Worm (Caenorhabditis elegans) whole organism, L1 larva: ENCODE results near the gene F44G4.1.

Source experiments
- C34B4.2 ChIP-seq: sonication (generic microtip); optimal IDR thresholded peaks from 2 replicates; lab custom pipeline; 2017; ENCODE audit warnings: mild to moderate bottlenecking, missing genetic modification characterization, missing compliant biosample characterization
- alr-1 ChIP-seq: fragments of 200-800 bp; sonication (Bioruptor generic); optimal IDR thresholded peaks from 2 replicates; lab custom pipeline; 2018; ENCODE audit warnings: borderline replicate concordance, mild to moderate bottlenecking, missing genetic modification characterization, missing compliant biosample characterization
- blmp-1 ChIP-seq: fragments of 150-350 bp; optimal IDR thresholded peaks from 2 replicates; lab custom pipeline; 2014; ENCODE audit warnings: missing biosample characterization, missing genetic modification characterization
- ceh-63 ChIP-seq: fragments of 200-800 bp; sonication (Bioruptor generic); optimal IDR thresholded peaks from 2 replicates; lab custom pipeline; 2018; ENCODE audit warnings: mild to moderate bottlenecking, missing genetic modification characterization, missing compliant biosample characterization
- ceh-8 ChIP-seq: fragments of 200-800 bp; sonication (Bioruptor generic); optimal IDR thresholded peaks from 2 replicates; lab custom pipeline; 2018; ENCODE audit warnings: mild to moderate bottlenecking, missing genetic modification characterization, moderate library complexity, missing compliant biosample characterization
- ceh-82 ChIP-seq, 3 experiments: fragments of 150-350 bp in 1 of 3; sonication (generic microtip) in 2 of 3; optimal IDR thresholded peaks; 2 replicates each; lab custom pipeline; 2014 to 2017; ENCODE audit warnings: missing biosample characterization in 3 of 3, missing genetic modification characterization in 3 of 3
- ceh-88 ChIP-seq: fragments of 200-800 bp; sonication (Bioruptor generic); IDR thresholded peaks from 2 replicates; pipeline ENCODE4 v1.3.6; 2022; ENCODE audit warnings: missing genetic modification characterization, missing compliant biosample characterization
- ces-1 ChIP-seq: fragments of 150-350 bp; optimal IDR thresholded peaks from 2 replicates; lab custom pipeline; 2014; ENCODE audit warnings: missing biosample characterization, missing genetic modification reagents, missing genetic modification characterization
- dpl-1 ChIP-seq, 3 experiments: fragments of 150-350 bp in 2 of 3; sonication (generic microtip) in 1 of 3; optimal IDR thresholded peaks; 2 replicates each; lab custom pipeline; 2014 to 2017; ENCODE audit warnings: missing biosample characterization in 3 of 3, missing genetic modification characterization in 3 of 3, missing genetic modification reagents in 3 of 3
- dsc-1 ChIP-seq: sonication (generic microtip); optimal IDR thresholded peaks from 2 replicates; lab custom pipeline; 2016; ENCODE audit warnings: mild to moderate bottlenecking, missing genetic modification characterization, missing compliant biosample characterization
- egl-27 ChIP-seq, 2 experiments: fragments of 150-350 bp in 1 of 2; sonication (generic microtip); optimal IDR thresholded peaks; 3 replicates each; lab custom pipeline; 2017 to 2018; ENCODE audit warnings: missing biosample characterization in 2 of 2, missing genetic modification characterization in 2 of 2, missing genetic modification reagents in 2 of 2
- elt-2 ChIP-seq: sonication (generic microtip); optimal IDR thresholded peaks from 2 replicates; lab custom pipeline; 2016; ENCODE audit warnings: missing genetic modification characterization, mild to moderate bottlenecking, inconsistent platforms, missing compliant biosample characterization, missing genetic modification reagents
- elt-3 ChIP-seq, 6 experiments: fragments of 150-350 bp in 1 of 6; sonication (generic microtip); optimal IDR thresholded peaks; 2 replicates each; lab custom pipeline; 2017 to 2018; ENCODE audit warnings: missing biosample characterization in 6 of 6, missing genetic modification characterization in 6 of 6, inconsistent platforms in 1 of 6
- fkh-4 ChIP-seq: sonication (generic microtip); optimal IDR thresholded peaks from 2 replicates; lab custom pipeline; 2016; ENCODE audit warnings: missing compliant biosample characterization, missing genetic modification characterization, borderline replicate concordance
- fkh-8 ChIP-seq: sonication (generic microtip); optimal IDR thresholded peaks from 2 replicates; lab custom pipeline; 2016; ENCODE audit warnings: mild to moderate bottlenecking, missing genetic modification characterization, missing compliant biosample characterization
- fos-1 ChIP-seq: fragments of 150-350 bp; optimal IDR thresholded peaks from 2 replicates; lab custom pipeline; 2014; ENCODE audit warnings: missing biosample characterization, missing genetic modification characterization
- hlh-17 ChIP-seq: fragments of 200-800 bp; sonication (Bioruptor generic); optimal IDR thresholded peaks from 2 replicates; lab custom pipeline; 2018; ENCODE audit warnings: missing genetic modification characterization, mild to moderate bottlenecking, missing compliant biosample characterization, moderate library complexity, borderline replicate concordance
- hpl-2 ChIP-seq: fragments of 150-350 bp; optimal IDR thresholded peaks from 2 replicates; lab custom pipeline; 2014; ENCODE audit warnings: missing biosample characterization, missing genetic modification reagents, missing genetic modification characterization
- isw-1 ChIP-seq: fragments of 200-800 bp; sonication (Bioruptor generic); IDR thresholded peaks from 2 replicates; pipeline ENCODE4 v1.3.6; 2022; ENCODE audit warnings: missing genetic modification characterization, missing compliant biosample characterization
- jun-1 ChIP-seq: fragments of 150-350 bp; optimal IDR thresholded peaks from 2 replicates; lab custom pipeline; 2014; ENCODE audit warnings: missing biosample characterization, missing genetic modification reagents, missing genetic modification characterization
- lin-13 ChIP-seq: fragments of 150-350 bp; optimal IDR thresholded peaks from 2 replicates; lab custom pipeline; 2014; ENCODE audit warnings: missing biosample characterization, missing genetic modification reagents, missing genetic modification characterization
- lin-14 ChIP-seq: fragments of 200-800 bp; sonication (Bioruptor generic); optimal IDR thresholded peaks from 2 replicates; lab custom pipeline; 2018; ENCODE audit warnings: mild to moderate bottlenecking, missing genetic modification characterization, moderate library complexity, missing compliant biosample characterization
- lin-15B ChIP-seq: fragments of 150-350 bp; sonication (generic microtip); optimal IDR thresholded peaks from 3 replicates; lab custom pipeline; 2014; ENCODE audit warnings: missing biosample characterization, missing genetic modification characterization
- lin-35 ChIP-seq, 2 experiments: fragments of 150-350 bp; optimal IDR thresholded peaks; 2 replicates each; lab custom pipeline; 2014; ENCODE audit warnings: missing biosample characterization in 2 of 2, missing genetic modification characterization in 2 of 2, missing genetic modification reagents in 2 of 2
- lin-39 ChIP-seq: fragments of 150-350 bp; optimal IDR thresholded peaks from 2 replicates; lab custom pipeline; 2014; ENCODE audit warnings: missing biosample characterization, missing genetic modification reagents, missing genetic modification characterization
- lir-3 ChIP-seq: sonication (generic microtip); optimal IDR thresholded peaks from 2 replicates; lab custom pipeline; 2016; ENCODE audit warnings: mild to moderate bottlenecking, missing genetic modification characterization, moderate library complexity, missing compliant biosample characterization; ENCODE audit not compliant: poor library complexity
- mef-2 ChIP-seq: fragments of 150-350 bp; optimal IDR thresholded peaks from 2 replicates; lab custom pipeline; 2014; ENCODE audit warnings: missing biosample characterization, missing genetic modification characterization
- mep-1 ChIP-seq: fragments of 150-350 bp; optimal IDR thresholded peaks from 2 replicates; lab custom pipeline; 2014; ENCODE audit warnings: missing biosample characterization, missing genetic modification characterization
- nhr-11 ChIP-seq: fragments of 150-350 bp; optimal IDR thresholded peaks from 2 replicates; lab custom pipeline; 2014; ENCODE audit warnings: missing biosample characterization, missing genetic modification characterization
- nhr-20 ChIP-seq: sonication (generic microtip); optimal IDR thresholded peaks from 2 replicates; lab custom pipeline; 2016; ENCODE audit warnings: mild to moderate bottlenecking, missing genetic modification characterization, missing compliant biosample characterization
- nhr-237 ChIP-seq: fragments of 150-350 bp; optimal IDR thresholded peaks from 2 replicates; lab custom pipeline; 2014; ENCODE audit warnings: missing biosample characterization, missing genetic modification characterization
- nhr-28 ChIP-seq: fragments of 150-350 bp; optimal IDR thresholded peaks from 2 replicates; lab custom pipeline; 2014; ENCODE audit warnings: missing biosample characterization, missing genetic modification characterization
- nhr-47 ChIP-seq: sonication (generic microtip); optimal IDR thresholded peaks from 2 replicates; lab custom pipeline; 2016; ENCODE audit warnings: mild to moderate bottlenecking, missing genetic modification characterization, moderate library complexity, missing compliant biosample characterization
- nhr-76 ChIP-seq: sonication (generic microtip); optimal IDR thresholded peaks from 2 replicates; lab custom pipeline; 2017; ENCODE audit warnings: missing biosample characterization, missing genetic modification characterization
- pax-3 ChIP-seq: fragments of 200-800 bp; sonication (Bioruptor generic); optimal IDR thresholded peaks from 2 replicates; lab custom pipeline; 2018; ENCODE audit warnings: mild to moderate bottlenecking, missing genetic modification characterization, moderate library complexity, missing compliant biosample characterization
- pqm-1 ChIP-seq: sonication (generic microtip); optimal IDR thresholded peaks from 3 replicates; lab custom pipeline; 2017; ENCODE audit warnings: missing biosample characterization, missing genetic modification characterization
- rnt-1 ChIP-seq: sonication (generic microtip); optimal IDR thresholded peaks from 2 replicates; lab custom pipeline; 2016; ENCODE audit warnings: mild to moderate bottlenecking, missing genetic modification characterization, moderate library complexity, missing compliant biosample characterization
- snu-23 ChIP-seq: sonication (generic microtip); optimal IDR thresholded peaks from 2 replicates; lab custom pipeline; 2016; ENCODE audit warnings: missing genetic modification characterization, missing compliant biosample characterization
- sox-4 ChIP-seq: sonication (generic microtip); optimal IDR thresholded peaks from 2 replicates; lab custom pipeline; 2016; ENCODE audit warnings: missing genetic modification characterization, missing compliant biosample characterization
- sup-37 ChIP-seq: fragments of 200-800 bp; sonication (Bioruptor generic); optimal IDR thresholded peaks from 2 replicates; lab custom pipeline; 2018; ENCODE audit warnings: mild to moderate bottlenecking, missing genetic modification characterization, missing compliant biosample characterization
- tbx-2 ChIP-seq: sonication (generic microtip); optimal IDR thresholded peaks from 2 replicates; lab custom pipeline; 2016; ENCODE audit warnings: missing genetic modification characterization, missing compliant biosample characterization
- unc-130 ChIP-seq: fragments of 150-350 bp; optimal IDR thresholded peaks from 2 replicates; lab custom pipeline; 2017; ENCODE audit warnings: missing biosample characterization, missing genetic modification characterization, inconsistent platforms
- unc-62 ChIP-seq: fragments of 150-350 bp; optimal IDR thresholded peaks from 2 replicates; lab custom pipeline; 2014; ENCODE audit warnings: missing biosample characterization, missing genetic modification reagents, missing genetic modification characterization
- unc-86 ChIP-seq: sonication (generic microtip); optimal IDR thresholded peaks from 2 replicates; lab custom pipeline; 2016; ENCODE audit warnings: missing genetic modification characterization, missing compliant biosample characterization
- vab-15 ChIP-seq: sonication (generic microtip); optimal IDR thresholded peaks from 2 replicates; lab custom pipeline; 2017; ENCODE audit warnings: missing genotype, mild to moderate bottlenecking, missing genetic modification characterization, missing compliant biosample characterization
- zip-4 ChIP-seq: fragments of 200-800 bp; sonication (Bioruptor generic); optimal IDR thresholded peaks from 2 replicates; lab custom pipeline; 2018; ENCODE audit warnings: mild to moderate bottlenecking, missing genetic modification characterization, moderate library complexity, missing compliant biosample characterization
- ztf-11 ChIP-seq, 2 experiments: sonication (generic microtip); optimal IDR thresholded peaks; 2 replicates each; lab custom pipeline; 2016 to 2017; ENCODE audit warnings: missing genetic modification characterization in 2 of 2, missing biosample characterization in 1 of 2, missing compliant biosample characterization in 1 of 2

The F44G4.1 gene

ce11 chrII:9009976-9010702 is 15.7 kb downstream of the F44G4.1 start (continued):
- TF ChIP-seq fos-1 (tag; lab: Kevin White, UChicago): no peak
- TF ChIP-seq nhr-47: peak; percentile 57
- no peak for TF ChIP-seq sup-37 (GFP tag; lab: Kevin White, UChicago)
- no peak for TF ChIP-seq zip-4 (GFP tag; lab: Kevin White, UChicago)
- no peak for TF ChIP-seq unc-62 (GFP tag; lab: Kevin White, UChicago)
- no peak for TF ChIP-seq rnt-1 (tag; lab: Kevin White, UChicago)
- no peak for TF ChIP-seq ceh-8
- TF ChIP-seq alr-1: no peak
- no peak for TF ChIP-seq nhr-11 (tag; lab: Kevin White, UChicago)
- no peak for TF ChIP-seq ceh-88 (GFP tag; lab: Robert Waterston, UW)
- TF ChIP-seq pax-3 (tag; lab: Kevin White, UChicago): peak; percentile 67
- TF ChIP-seq dsc-1 (tag; lab: Kevin White, UChicago): peak; percentile 55
- TF ChIP-seq ces-1: no peak
- TF ChIP-seq dpl-1 (GFP tag; optimal IDR thresholded peaks at IDR 0.05; lab: Kevin White, UChicago): no peak
- TF ChIP-seq unc-86 (tag; lab: Kevin White, UChicago): no peak
- no peak for TF ChIP-seq hpl-2 (GFP tag; lab: Kevin White, UChicago)
- TF ChIP-seq lir-3 (tag; lab: Kevin White, UChicago): no peak
- peak; percentile 88 for TF ChIP-seq elt-2 (tag; lab: Kevin White, UChicago)
- TF ChIP-seq ztf-11 (tag; optimal IDR thresholded peaks at IDR 0.05; lab: Kevin White, UChicago): no peak
- TF ChIP-seq isw-1 (GFP tag; lab: Robert Waterston, UW): no peak
- TF ChIP-seq egl-27 (tag; optimal IDR thresholded peaks at IDR 0.05; lab: Kevin White, UChicago): no peak
- TF ChIP-seq unc-130 (tag; lab: Kevin White, UChicago): no peak
- no peak for TF ChIP-seq mef-2 (tag; lab: Kevin White, UChicago)
- TF ChIP-seq fkh-4 (tag; lab: Kevin White, UChicago): no peak
- TF ChIP-seq nhr-76 (tag; lab: Kevin White, UChicago): no peak
- no peak for TF ChIP-seq lin-35 (GFP tag; optimal IDR thresholded peaks at IDR 0.05; lab: Kevin White, UChicago)
- peak; percentile 82 for TF ChIP-seq fkh-8
- no peak for TF ChIP-seq ceh-63
- no peak for TF ChIP-seq vab-15 (tag; lab: Kevin White, UChicago)
- TF ChIP-seq elt-3 (tag; optimal IDR thresholded peaks at IDR 0.05; lab: Kevin White, UChicago): no peak
- TF ChIP-seq C34B4.2 (tag; lab: Kevin White, UChicago): no peak
- no peak for TF ChIP-seq hlh-17 (GFP tag; lab: Kevin White, UChicago)
- TF ChIP-seq lin-13: no peak
- TF ChIP-seq, all 84 proteins: peak for 10

- TF ChIP-seq jun-1 (tag; lab: Kevin White, UChicago) (no peak), snu-23 (GFP tag; lab: Kevin White, UChicago) (no peak), ceh-82 (tag; optimal IDR thresholded peaks at IDR 0.05; lab: Kevin White, UChicago) (peak in 1 of 3 experiments; percentile 12), lin-14 (GFP tag; lab: Kevin White, UChicago) (peak; percentile 74)
These were observed 16.3 kb downstream of the F44G4.1 start for ce11 chrII:9010708-9011107.

DNA sequence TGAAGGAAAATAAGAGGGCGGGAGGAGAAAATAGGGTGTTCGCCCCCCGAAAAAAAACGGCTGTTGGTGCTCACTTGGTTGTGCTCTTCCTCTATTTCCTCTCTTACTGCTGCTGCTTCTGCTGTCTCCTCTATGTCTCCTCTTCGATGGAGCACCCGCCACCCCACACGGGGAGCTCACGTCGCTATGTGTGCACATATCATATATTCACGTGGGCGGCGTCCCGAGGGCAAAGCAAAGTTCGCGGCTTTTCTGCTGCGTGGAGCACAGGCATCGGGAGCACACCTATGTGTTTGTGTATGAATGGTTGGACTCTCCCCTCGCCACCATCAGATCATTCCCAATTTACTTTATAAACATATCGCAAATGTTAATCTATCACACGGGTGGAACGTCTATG is 18.9 kb downstream of the F44G4.1 start:
- TF ChIP-seq nhr-28 (tag; lab: Kevin White, UChicago): no peak
- peak; percentile 67 for TF ChIP-seq fkh-8
- TF ChIP-seq nhr-20 (tag; lab: Kevin White, UChicago): peak; percentile 14
- TF ChIP-seq tbx-2 (tag; lab: Kevin White, UChicago): peak; percentile 10
- TF ChIP-seq fos-1 (tag; lab: Kevin White, UChicago): no peak
- TF ChIP-seq ces-1: no peak
- peak; percentile 19 for TF ChIP-seq nhr-47
- no peak for TF ChIP-seq lin-39 (tag; lab: Kevin White, UChicago)
- no peak for TF ChIP-seq mep-1 (tag; lab: Kevin White, UChicago)
- TF ChIP-seq blmp-1 (tag; lab: Kevin White, UChicago): no peak
- TF ChIP-seq sox-4: no peak
- no peak for TF ChIP-seq lin-15B
- no peak for TF ChIP-seq dsc-1 (tag; lab: Kevin White, UChicago)
- TF ChIP-seq elt-2 (tag; lab: Kevin White, UChicago): no peak
- no peak for TF ChIP-seq vab-15 (tag; lab: Kevin White, UChicago)
- TF ChIP-seq nhr-237 (tag; lab: Kevin White, UChicago): no peak
- no peak for TF ChIP-seq pqm-1 (tag; lab: Kevin White, UChicago)
- peak; percentile 67 for TF ChIP-seq lin-14 (GFP tag; lab: Kevin White, UChicago)
- no peak for TF ChIP-seq pax-3 (tag; lab: Kevin White, UChicago)
